Fruit fly (Drosophila melanogaster) whole organism, embryonic: ENCODE measurements around the gene sro.
A peak's percentile ranks its signal among the peaks of the same experiment; 100 is the strongest.

ENCODE experiments used
- ATbp ChIP-seq: fragments of 200-800 bp; sonication (Bioruptor generic); optimal IDR thresholded peaks from 2 replicates; lab custom pipeline; 2017; ENCODE audit warnings: missing biosample characterization, mild to moderate bottlenecking, missing genetic modification characterization, missing genetic modification reagents
- CG10274 ChIP-seq: fragments of 200-800 bp; sonication (Bioruptor generic); optimal IDR thresholded peaks from 3 replicates; lab custom pipeline; 2017; ENCODE audit warnings: missing biosample characterization, mild to moderate bottlenecking, missing genetic modification characterization
- CG1233 ChIP-seq: fragments of 200-800 bp; sonication (Bioruptor generic); optimal IDR thresholded peaks from 4 replicates; lab custom pipeline; 2018; ENCODE audit warnings: missing biosample characterization, mild to moderate bottlenecking, missing genetic modification characterization
- CG12391 ChIP-seq: fragments of 200-800 bp; sonication (Bioruptor generic); optimal IDR thresholded peaks from 3 replicates; lab custom pipeline; 2018; ENCODE audit warnings: missing biosample characterization, mild to moderate bottlenecking, missing genetic modification characterization, moderate library complexity
- CG1529 ChIP-seq: fragments of 200-800 bp; sonication (Bioruptor generic); optimal IDR thresholded peaks from 3 replicates; lab custom pipeline; 2018; ENCODE audit warnings: missing biosample characterization, missing genetic modification characterization
- CG16813 ChIP-seq: fragments of 200-800 bp; sonication (Bioruptor generic); IDR thresholded peaks from 3 replicates; pipeline ENCODE4 v1.3.6; 2022; ENCODE audit warnings: missing biosample characterization, missing genetic modification characterization; ENCODE audit not compliant: partially characterized antibody
- CG16863 ChIP-seq: fragments of 200-800 bp; sonication (Bioruptor generic); optimal IDR thresholded peaks from 3 replicates; lab custom pipeline; 2016; ENCODE audit warnings: missing biosample characterization, missing genetic modification characterization
- CG18262 ChIP-seq: fragments of 200-800 bp; optimal IDR thresholded peaks from 3 replicates; lab custom pipeline; 2019; ENCODE audit warnings: missing biosample characterization, mild to moderate bottlenecking, missing genetic modification characterization, moderate library complexity
- CG2199 ChIP-seq: fragments of 200-800 bp; sonication (Bioruptor generic); IDR thresholded peaks from 3 replicates; pipeline ENCODE4 v1.3.6; 2022; ENCODE audit warnings: missing biosample characterization, missing genetic modification characterization
- CG31224 ChIP-seq: fragments of 200-800 bp; sonication (Bioruptor generic); IDR thresholded peaks from 2 replicates; pipeline ENCODE4 v1.3.6; 2022; ENCODE audit warnings: missing biosample characterization, missing genetic modification characterization
- CG32767 ChIP-seq: fragments of 200-800 bp; sonication (Bioruptor generic); IDR thresholded peaks from 2 replicates; pipeline ENCODE4 v1.3.6; 2022; ENCODE audit warnings: missing biosample characterization, missing genetic modification characterization
- CG4424 ChIP-seq: fragments of 200-800 bp; sonication (Bioruptor generic); optimal IDR thresholded peaks from 3 replicates; lab custom pipeline; 2016; ENCODE audit warnings: missing biosample characterization, missing genetic modification characterization
- CG6175 ChIP-seq: fragments of 200-800 bp; sonication (Bioruptor generic); IDR thresholded peaks from 3 replicates; pipeline ENCODE4 v1.3.6; 2022; ENCODE audit warnings: missing biosample characterization, missing genetic modification characterization
- CG6854 ChIP-seq: fragments of 200-800 bp; sonication (Bioruptor generic); optimal IDR thresholded peaks from 3 replicates; lab custom pipeline; 2017; ENCODE audit warnings: missing biosample characterization, mild to moderate bottlenecking, missing genetic modification characterization
- CG7357 ChIP-seq: fragments of 200-800 bp; sonication (Bioruptor generic); IDR thresholded peaks from 3 replicates; pipeline ENCODE4 v1.3.6; 2022; ENCODE audit warnings: missing biosample characterization, missing genetic modification characterization
- Dp ChIP-seq: fragments of 200-800 bp; sonication (Bioruptor generic); optimal IDR thresholded peaks from 2 replicates; lab custom pipeline; 2018; ENCODE audit warnings: missing biosample characterization, mild to moderate bottlenecking, missing genetic modification characterization, moderate library complexity
- ERR ChIP-seq: fragments of 200-800 bp; sonication (Bioruptor generic); optimal IDR thresholded peaks from 2 replicates; lab custom pipeline; 2016; ENCODE audit warnings: missing biosample characterization, missing genetic modification characterization
- HHEX ChIP-seq: fragments of 200-800 bp; sonication (Bioruptor generic); optimal IDR thresholded peaks from 3 replicates; lab custom pipeline; 2017; ENCODE audit warnings: missing biosample characterization, mild to moderate bottlenecking, missing genetic modification characterization, missing genetic modification reagents
- HmgZ ChIP-seq: fragments of 200-800 bp; sonication (Bioruptor generic); optimal IDR thresholded peaks from 2 replicates; lab custom pipeline; 2018; ENCODE audit warnings: missing biosample characterization, mild to moderate bottlenecking, missing genetic modification characterization
- Hr3 ChIP-seq: fragments of 200-800 bp; sonication (Bioruptor generic); optimal IDR thresholded peaks from 3 replicates; lab custom pipeline; 2016; ENCODE audit warnings: missing biosample characterization, missing genetic modification characterization
- Hr51 ChIP-seq, 2 experiments: fragments of 200-800 bp; sonication (Bioruptor generic); optimal IDR thresholded peaks; 2 replicates in 1 of 2; 3 replicates in 1 of 2; lab custom pipeline; 2016 to 2018; ENCODE audit warnings: missing biosample characterization in 2 of 2, missing genetic modification characterization in 2 of 2, mild to moderate bottlenecking in 1 of 2, moderate library complexity in 1 of 2
- Hsf ChIP-seq: fragments of 200-800 bp; sonication (Bioruptor generic); optimal IDR thresholded peaks from 3 replicates; lab custom pipeline; 2016; ENCODE audit warnings: missing biosample characterization, missing genetic modification characterization
- Lim3 ChIP-seq: fragments of 200-800 bp; sonication (Bioruptor generic); IDR thresholded peaks from 2 replicates; pipeline ENCODE4 v1.3.6; 2022; ENCODE audit warnings: missing biosample characterization, missing genetic modification characterization
- MESR4 ChIP-seq: fragments of 200-800 bp; sonication (Bioruptor generic); optimal IDR thresholded peaks from 2 replicates; lab custom pipeline; 2018; ENCODE audit warnings: missing biosample characterization, mild to moderate bottlenecking, missing genetic modification characterization, moderate library complexity
- Mrtf ChIP-seq: fragments of 200-800 bp; sonication (Bioruptor generic); IDR thresholded peaks from 3 replicates; pipeline ENCODE4 v1.3.6; 2022; ENCODE audit warnings: missing biosample characterization, missing genetic modification characterization
- NFAT ChIP-seq: fragments of 200-800 bp; sonication (Bioruptor generic); IDR thresholded peaks from 2 replicates; pipeline ENCODE4 v1.3.6; 2022; ENCODE audit warnings: missing biosample characterization, missing genetic modification characterization
- Opbp ChIP-seq: fragments of 200-800 bp; sonication (Bioruptor generic); IDR thresholded peaks from 3 replicates; pipeline ENCODE4 v1.3.6; 2022; ENCODE audit warnings: missing biosample characterization, missing genetic modification characterization; ENCODE audit not compliant: partially characterized antibody
- Side ChIP-seq: fragments of 200-800 bp; sonication (Bioruptor generic); optimal IDR thresholded peaks from 2 replicates; lab custom pipeline; 2016; ENCODE audit warnings: missing biosample characterization, missing genetic modification characterization
- Stat92E ChIP-seq, 3 experiments: fragments of >200 bp in 2 of 3; fragments of 200-800 bp in 1 of 3; sonication (Bioruptor generic) in 1 of 3; optimal IDR thresholded peaks; 2 replicates each; lab custom pipeline; 2017 to 2019; ENCODE audit warnings: missing biosample characterization in 3 of 3, missing genetic modification characterization in 3 of 3, mild to moderate bottlenecking in 1 of 3, moderate library complexity in 1 of 3
- Vsx1 ChIP-seq: fragments of 200-800 bp; sonication (Bioruptor generic); optimal IDR thresholded peaks from 2 replicates; lab custom pipeline; 2017; ENCODE audit warnings: missing biosample characterization, mild to moderate bottlenecking, missing genetic modification characterization, missing genetic modification reagents
- dm ChIP-seq: fragments of 200-800 bp; sonication (Bioruptor generic); optimal IDR thresholded peaks from 3 replicates; lab custom pipeline; 2016; ENCODE audit warnings: missing biosample characterization, missing genetic modification characterization
- esg ChIP-seq: fragments of 200-800 bp; sonication (Bioruptor generic); conservative IDR thresholded peaks from 2 replicates; pipeline ENCODE4 v1.3.6; 2022; ENCODE audit warnings: missing biosample characterization, missing genetic modification characterization
- fru ChIP-seq: fragments of >200 bp; optimal IDR thresholded peaks from 2 replicates; lab custom pipeline; 2017
- hbn ChIP-seq: fragments of 200-800 bp; sonication (Bioruptor generic); IDR thresholded peaks from 2 replicates; pipeline ENCODE4 v1.3.6; 2022; ENCODE audit warnings: missing biosample characterization, missing genetic modification characterization; ENCODE audit not compliant: partially characterized antibody
- inv ChIP-seq: fragments of 200-800 bp; sonication (Bioruptor generic); IDR thresholded peaks from 2 replicates; pipeline ENCODE4 v1.3.6; 2022; ENCODE audit warnings: missing biosample characterization, missing genetic modification characterization; ENCODE audit not compliant: partially characterized antibody
- ken ChIP-seq: fragments of 200-800 bp; sonication (Bioruptor generic); IDR thresholded peaks from 3 replicates; pipeline ENCODE4 v1.3.6; 2022; ENCODE audit warnings: missing biosample characterization, missing genetic modification characterization
- lbe ChIP-seq: fragments of 200-800 bp; sonication (Bioruptor generic); optimal IDR thresholded peaks from 2 replicates; lab custom pipeline; 2016; ENCODE audit warnings: missing biosample characterization, mild to moderate bottlenecking, missing genetic modification characterization
- lola ChIP-seq, 3 experiments: fragments of >200 bp in 2 of 3; fragments of 200-800 bp in 1 of 3; sonication (Bioruptor generic) in 1 of 3; optimal IDR thresholded peaks; 2 replicates each; lab custom pipeline; 2017 to 2019; ENCODE audit warnings: missing biosample characterization in 3 of 3, missing genetic modification characterization in 3 of 3, mild to moderate bottlenecking in 1 of 3, moderate library complexity in 1 of 3
- luna ChIP-seq: fragments of 200-800 bp; sonication (Bioruptor generic); optimal IDR thresholded peaks from 2 replicates; lab custom pipeline; 2016; ENCODE audit warnings: missing biosample characterization, missing genetic modification characterization
- pfk ChIP-seq: fragments of 200-800 bp; sonication (Bioruptor generic); optimal IDR thresholded peaks from 2 replicates; lab custom pipeline; 2018; ENCODE audit warnings: missing biosample characterization, mild to moderate bottlenecking, missing genetic modification characterization, moderate library complexity
- prd ChIP-seq, 3 experiments: fragments of >200 bp in 2 of 3; fragments of 200-800 bp in 1 of 3; sonication (Bioruptor generic) in 1 of 3; optimal IDR thresholded peaks in 2 of 3; IDR thresholded peaks in 1 of 3; 2 replicates in 2 of 3; 3 replicates in 1 of 3; pipeline versions ENCODE4 v1.3.6 to Lab custom; 2017 to 2022; ENCODE audit warnings: missing biosample characterization in 1 of 3, missing genetic modification characterization in 1 of 3
- sob ChIP-seq: fragments of 200-800 bp; sonication (Bioruptor generic); IDR thresholded peaks from 2 replicates; pipeline ENCODE4 v1.3.6; 2022; ENCODE audit warnings: missing biosample characterization, missing genetic modification characterization
- tx ChIP-seq: fragments of 200-800 bp; sonication (Bioruptor generic); optimal IDR thresholded peaks from 2 replicates; lab custom pipeline; 2016; ENCODE audit warnings: missing biosample characterization, missing genetic modification characterization
- z ChIP-seq: fragments of 200-800 bp; sonication (Bioruptor generic); IDR thresholded peaks from 3 replicates; pipeline ENCODE4 v1.3.6; 2022; ENCODE audit warnings: missing biosample characterization, missing genetic modification characterization
- zfh2 ChIP-seq: fragments of 200-800 bp; sonication (Bioruptor generic); optimal IDR thresholded peaks from 2 replicates; lab custom pipeline; 2016; ENCODE audit warnings: missing biosample characterization, missing genetic modification characterization

sro gene

dm6 chr3R:29834759-29835709, 40.6 kb downstream of the sro start, which contains the start of gene Atg16 (continued):
- no peak for TF ChIP-seq HHEX (GFP tag; lab: Kevin White, UChicago)
- peak; percentile 50 for TF ChIP-seq lbe
- TF ChIP-seq Hr51 (GFP tag; optimal IDR thresholded peaks at IDR 0.05; lab: Kevin White, UChicago): no peak
- no peak for TF ChIP-seq pfk
- TF ChIP-seq MESR4: peak; percentile 90
- peak; percentile 93 for TF ChIP-seq inv
- 0 out of 2 replicates have a peak, but pooled peaks have one; percentile 9 for TF ChIP-seq sob (GFP tag; lab: Robert Waterston, UW)
- no peak for TF ChIP-seq Hr3 (GFP tag; lab: Kevin White, UChicago)
- no peak for TF ChIP-seq CG6854 (GFP tag; lab: Kevin White, UChicago)
- TF ChIP-seq HmgZ: no peak
- TF ChIP-seq Dp (GFP tag; lab: Kevin White, UChicago): peak; percentile 90
- TF ChIP-seq ERR: no peak
- TF ChIP-seq Opbp (GFP tag; lab: Robert Waterston, UW): peak; percentile 95
- TF ChIP-seq CG16863 (GFP tag; lab: Kevin White, UChicago): no peak
- peak; percentile 94 for TF ChIP-seq CG16813 (GFP tag; lab: Robert Waterston, UW)
- TF ChIP-seq Hsf: no peak
- no peak for TF ChIP-seq CG1529 (GFP tag; lab: Kevin White, UChicago)

DNA sequence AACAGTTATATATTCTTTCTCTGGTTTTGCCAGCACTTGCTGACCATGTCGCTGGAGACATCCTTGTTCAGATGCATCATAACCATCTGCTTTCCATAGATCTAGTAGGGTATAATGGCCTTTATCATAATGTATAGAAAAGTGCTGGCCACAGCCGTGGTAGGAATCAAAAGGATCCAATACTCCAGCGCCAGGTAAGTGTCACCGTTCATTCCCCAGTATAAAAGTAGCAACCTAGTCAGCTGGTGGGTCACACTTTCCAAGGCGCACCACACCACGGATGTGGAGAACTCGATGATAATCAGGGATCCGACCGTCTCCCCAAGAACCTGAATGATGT, 41.3 kb downstream of the sro start, which contains the start of gene Prtl99C:
Gene Prtl99C, plus strand, starts transcription at position 241 of the 340 bp plus-strand sequence.
- TF ChIP-seq tx (GFP tag; lab: Kevin White, UChicago): no peak
- no peak for TF ChIP-seq CG10274 (GFP tag; lab: Kevin White, UChicago)
- no peak for TF ChIP-seq Lim3 (GFP tag; lab: Robert Waterston, UW)
- TF ChIP-seq Vsx1 (GFP tag; lab: Kevin White, UChicago): no peak
- no peak for TF ChIP-seq ken (GFP tag; lab: Robert Waterston, UW)
- no peak for TF ChIP-seq fru
- TF ChIP-seq CG18262 (tag; lab: Kevin White, UChicago): no peak
- no peak for TF ChIP-seq CG4424
- no peak for TF ChIP-seq dm (GFP tag; lab: Kevin White, UChicago)
- no peak for TF ChIP-seq Mrtf (GFP tag; lab: Robert Waterston, UW)
- no peak for TF ChIP-seq CG31224 (GFP tag; lab: Robert Waterston, UW)
- TF ChIP-seq CG2199 (GFP tag; lab: Robert Waterston, UW): no peak
- TF ChIP-seq CG6175 (GFP tag; lab: Robert Waterston, UW): no peak
- no peak for TF ChIP-seq NFAT (GFP tag; lab: Robert Waterston, UW)
- no peak for TF ChIP-seq Side (GFP tag; lab: Kevin White, UChicago)
- no peak for TF ChIP-seq esg (GFP tag; lab: Robert Waterston, UW)
- no peak for TF ChIP-seq CG12391
- no peak for TF ChIP-seq z (GFP tag; lab: Robert Waterston, UW)
- TF ChIP-seq lola (GFP tag; optimal IDR thresholded peaks at IDR 0.05; lab: Kevin White, UChicago): no peak
- TF ChIP-seq CG7357: no peak

dm6 chr3R:29836188-29836587, 41.8 kb downstream of the sro start, which contains the start of gene CG42592:
Gene CG42592, minus strand, starts transcription at chr3R:29836288.
- no peak for TF ChIP-seq prd (optimal IDR thresholded peaks at IDR 0.05; lab: Kevin White, UChicago)
- TF ChIP-seq prd (GFP tag; IDR thresholded peaks at IDR 0.05; lab: Robert Waterston, UW): no peak
- TF ChIP-seq CG32767 (GFP tag; lab: Robert Waterston, UW): no peak
- no peak for TF ChIP-seq CG1233
- no peak for TF ChIP-seq Stat92E (GFP tag; optimal IDR thresholded peaks at IDR 0.05; lab: Kevin White, UChicago)
- TF ChIP-seq hbn (GFP tag; lab: Robert Waterston, UW): no peak
- no peak for TF ChIP-seq luna (GFP tag; lab: Kevin White, UChicago)
- no peak for TF ChIP-seq ATbp (GFP tag; lab: Kevin White, UChicago)
- TF ChIP-seq zfh2 (GFP tag; lab: Kevin White, UChicago): no peak
